Worm (Caenorhabditis elegans) whole organism, L1 larva: Measurements from ENCODE around the gene C16A3.5.

Experiments used
- alr-1 ChIP-seq: fragments of 200-800 bp; sonication (Bioruptor generic); optimal IDR thresholded peaks from 2 replicates; lab custom pipeline; 2018; ENCODE audit warnings: borderline replicate concordance, mild to moderate bottlenecking, missing genetic modification characterization, missing compliant biosample characterization
- aly-2 ChIP-seq: fragments of 150-350 bp; optimal IDR thresholded peaks from 2 replicates; lab custom pipeline; 2014; ENCODE audit warnings: missing biosample characterization, missing genetic modification characterization
- blmp-1 ChIP-seq: fragments of 150-350 bp; optimal IDR thresholded peaks from 2 replicates; lab custom pipeline; 2014; ENCODE audit warnings: missing biosample characterization, missing genetic modification characterization
- elt-3 ChIP-seq, 6 experiments: fragments of 150-350 bp in 1 of 6; sonication (generic microtip); optimal IDR thresholded peaks; 2 replicates each; lab custom pipeline; 2017 to 2018; ENCODE audit warnings: missing biosample characterization in 6 of 6, missing genetic modification characterization in 6 of 6, inconsistent platforms in 1 of 6
- jun-1 ChIP-seq: fragments of 150-350 bp; optimal IDR thresholded peaks from 2 replicates; lab custom pipeline; 2014; ENCODE audit warnings: missing biosample characterization, missing genetic modification reagents, missing genetic modification characterization
- mab-9 ChIP-seq: fragments of 200-800 bp; sonication (Bioruptor generic); IDR thresholded peaks from 2 replicates; pipeline ENCODE4 v1.3.6; 2022; ENCODE audit warnings: missing genetic modification reagents, missing genetic modification characterization, missing compliant biosample characterization
- mdl-1 ChIP-seq, 2 experiments: fragments of 150-350 bp; optimal IDR thresholded peaks; 2 replicates each; lab custom pipeline; 2014 to 2017; ENCODE audit warnings: missing biosample characterization in 2 of 2, missing genetic modification characterization in 2 of 2, inconsistent platforms in 1 of 2
- nhr-12 ChIP-seq: sonication (generic microtip); optimal IDR thresholded peaks from 2 replicates; lab custom pipeline; 2017; ENCODE audit warnings: missing biosample characterization, missing genetic modification characterization
- nhr-237 ChIP-seq: fragments of 150-350 bp; optimal IDR thresholded peaks from 2 replicates; lab custom pipeline; 2014; ENCODE audit warnings: missing biosample characterization, missing genetic modification characterization
- nhr-77 ChIP-seq: fragments of 150-350 bp; optimal IDR thresholded peaks from 2 replicates; lab custom pipeline; 2014; ENCODE audit warnings: missing biosample characterization, missing genetic modification characterization
- pqm-1 ChIP-seq: sonication (generic microtip); optimal IDR thresholded peaks from 3 replicates; lab custom pipeline; 2017; ENCODE audit warnings: missing biosample characterization, missing genetic modification characterization
- skn-1 ChIP-seq: fragments of 150-350 bp; optimal IDR thresholded peaks from 2 replicates; lab custom pipeline; 2014; ENCODE audit warnings: missing biosample characterization, missing genetic modification characterization
- ztf-11 ChIP-seq, 2 experiments: sonication (generic microtip); optimal IDR thresholded peaks; 2 replicates each; lab custom pipeline; 2016 to 2017; ENCODE audit warnings: missing genetic modification characterization in 2 of 2, missing biosample characterization in 1 of 2, missing compliant biosample characterization in 1 of 2

ce11 chrIII:6341878-6342453, 38.6 kb upstream of the C16A3.5 start, which contains the start of gene rpn-13:
- TF ChIP-seq alr-1 (tag; lab: Kevin White, UChicago), result no peak
- peak; percentile 35 for TF ChIP-seq blmp-1 (tag; lab: Kevin White, UChicago)
- no peak for TF ChIP-seq mab-9
- peak in 1 of 6 experiments; percentile 27 for TF ChIP-seq elt-3 (tag; optimal IDR thresholded peaks at IDR 0.05; lab: Kevin White, UChicago)
- TF ChIP-seq nhr-77 (tag; lab: Kevin White, UChicago), result no peak
- no peak for TF ChIP-seq ztf-11 (tag; optimal IDR thresholded peaks at IDR 0.05; lab: Kevin White, UChicago)
- peak; percentile 6 for TF ChIP-seq jun-1
- no peak for TF ChIP-seq aly-2 (tag; lab: Kevin White, UChicago)
- TF ChIP-seq nhr-12 (tag; lab: Kevin White, UChicago), result no peak
- no peak for TF ChIP-seq nhr-237
- peak in 1 of 2 experiments; percentile 65 for TF ChIP-seq mdl-1 (tag; optimal IDR thresholded peaks at IDR 0.05; lab: Kevin White, UChicago)
- TF ChIP-seq skn-1 (tag; lab: Kevin White, UChicago), result peak; percentile 98
- no peak for TF ChIP-seq pqm-1 (tag; lab: Kevin White, UChicago)
